Worm (Caenorhabditis elegans): ENCODE results near the gene mtl-1.

mtl-1 gene

DNA sequence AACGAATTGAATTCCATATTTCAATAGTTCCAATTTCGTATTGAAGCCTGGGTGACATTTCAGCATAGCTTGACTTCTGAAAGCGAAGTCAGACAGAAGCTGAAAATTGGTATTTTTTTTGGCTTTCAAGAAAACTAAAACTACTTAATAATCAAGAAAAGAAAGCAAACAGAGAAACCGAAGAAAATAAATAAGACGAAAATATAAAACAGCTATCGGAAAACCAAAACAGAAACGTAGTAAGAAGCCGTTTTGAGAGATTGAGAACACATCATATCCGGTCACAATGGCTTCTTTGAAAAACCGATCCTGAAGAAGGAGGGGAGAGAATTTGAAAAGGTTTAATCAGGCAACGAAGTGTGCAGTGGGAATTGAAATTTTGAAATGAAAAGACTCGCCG lies 26.6 kb upstream of the mtl-1 start, which contains the start of gene srg-30:
TSS of gene srg-30 (minus strand) at position 101 of the 400 bp plus-strand sequence.
- TF ChIP-seq tbx-37 (GFP tag; conservative IDR thresholded peaks at IDR 0.05) (no peak), tra-4 (tag; optimal IDR thresholded peaks at IDR 0.05) (no peak), ets-7 (tag; optimal IDR thresholded peaks at IDR 0.05) (no peak), ama-1 (optimal IDR thresholded peaks at IDR 0.05) (no peak), sea-1 (GFP tag; conservative IDR thresholded peaks at IDR 0.05) (no peak), ceh-13 (GFP tag; optimal IDR thresholded peaks at IDR 0.05) (no peak), tbx-11 (GFP tag; IDR thresholded peaks at IDR 0.05) (no peak), flt-1 (GFP tag; IDR thresholded peaks at IDR 0.05) (no peak), pes-1 (GFP tag; IDR thresholded peaks at IDR 0.05) (no peak), scrt-1 (GFP tag; IDR thresholded peaks at IDR 0.05) (no peak), aly-1 (tag; optimal IDR thresholded peaks at IDR 0.05) (no peak), ceh-36 (tag; optimal IDR thresholded peaks at IDR 0.05) (no peak), F13C5.2 (tag; optimal IDR thresholded peaks at IDR 0.05) (no peak), hmbx-1 (tag; optimal IDR thresholded peaks at IDR 0.05) (no peak), B0310.2 (tag; optimal IDR thresholded peaks at IDR 0.05) (no peak), hmg-4 (GFP tag; optimal IDR thresholded peaks at IDR 0.05) (no peak), hnd-1 (tag; optimal IDR thresholded peaks at IDR 0.05) (no peak)

DNA sequence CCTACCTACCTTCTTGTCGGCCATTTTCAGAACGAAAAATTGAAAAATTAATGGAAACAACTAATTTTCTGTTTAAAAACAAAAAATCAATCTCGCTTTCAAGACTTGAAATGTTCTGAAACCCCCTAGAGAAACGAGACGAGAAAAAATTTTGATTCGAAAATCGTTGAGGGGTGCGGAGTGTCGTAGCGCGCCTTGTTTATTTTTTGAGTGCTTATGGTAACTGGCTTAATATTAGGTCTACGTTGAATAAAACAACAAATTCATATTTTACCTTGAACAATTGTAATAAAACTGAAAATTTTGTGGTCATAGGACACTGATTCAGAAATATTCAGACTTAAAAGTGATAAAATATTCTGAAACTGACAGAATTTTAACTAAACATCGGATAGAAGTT lies 18.8 kb upstream of the mtl-1 start, which contains the start of gene sna-1:
TSS of gene sna-1 (minus strand) at position 218 of the 400 bp plus-strand sequence.
- TF ChIP-seq B0310.2 (tag; optimal IDR thresholded peaks at IDR 0.05) (no peak), ceh-13 (GFP tag; optimal IDR thresholded peaks at IDR 0.05) (no peak), aly-1 (tag; optimal IDR thresholded peaks at IDR 0.05) (no peak), hnd-1 (tag; optimal IDR thresholded peaks at IDR 0.05) (no peak), sea-1 (GFP tag; conservative IDR thresholded peaks at IDR 0.05) (no peak), pes-1 (GFP tag; IDR thresholded peaks at IDR 0.05) (no peak), tra-4 (tag; optimal IDR thresholded peaks at IDR 0.05) (no peak), ets-7 (tag; optimal IDR thresholded peaks at IDR 0.05) (no peak), F13C5.2 (tag; optimal IDR thresholded peaks at IDR 0.05) (no peak), hmg-4 (GFP tag; optimal IDR thresholded peaks at IDR 0.05) (no peak), flt-1 (GFP tag; IDR thresholded peaks at IDR 0.05) (no peak), tbx-37 (GFP tag; conservative IDR thresholded peaks at IDR 0.05) (no peak), tbx-11 (GFP tag; IDR thresholded peaks at IDR 0.05) (no peak), hmbx-1 (tag; optimal IDR thresholded peaks at IDR 0.05) (no peak), ceh-36 (tag; optimal IDR thresholded peaks at IDR 0.05) (no peak), scrt-1 (GFP tag; IDR thresholded peaks at IDR 0.05) (no peak), ama-1 (optimal IDR thresholded peaks at IDR 0.05) (no peak)

DNA sequence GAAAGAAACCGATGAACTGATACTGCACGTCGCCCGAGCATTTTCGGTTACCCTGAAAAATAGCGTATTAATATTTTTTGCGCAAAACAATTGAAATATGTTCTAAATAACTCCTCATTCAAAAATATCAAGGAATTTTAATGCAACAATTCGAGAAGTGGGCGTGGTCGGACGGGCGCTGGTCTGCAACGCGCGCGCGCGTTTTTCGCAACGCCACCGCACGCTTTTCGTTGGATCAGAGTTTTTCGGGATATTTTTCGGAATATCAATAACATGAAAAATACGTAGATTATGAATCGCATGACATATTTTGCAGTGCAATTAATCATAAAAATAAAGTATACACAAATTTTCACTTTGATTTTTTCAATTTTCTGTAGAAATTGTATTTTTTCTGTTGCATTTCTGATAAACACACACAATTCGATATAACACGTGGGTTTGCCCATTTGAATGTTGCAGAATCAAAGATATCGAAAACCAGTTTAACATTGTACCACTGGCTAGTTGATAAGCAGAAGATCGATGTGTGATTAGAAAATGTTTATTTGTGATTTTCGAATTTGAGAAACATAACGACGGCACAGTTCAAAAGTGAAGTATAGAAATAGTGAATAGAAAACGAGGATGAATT lies 17.5 kb upstream of the mtl-1 start, which contains the start of gene dlst-1:
TSS of gene dlst-1 (minus strand) at position 52 of the 634 bp plus-strand sequence.
- TF ChIP-seq tbx-11 (GFP tag; IDR thresholded peaks at IDR 0.05), result peak; percentile 71
- no peak for TF ChIP-seq tra-4 (tag; optimal IDR thresholded peaks at IDR 0.05)
- peak; percentile 66 for TF ChIP-seq hmg-4 (GFP tag; optimal IDR thresholded peaks at IDR 0.05)
- TF ChIP-seq tbx-37 (GFP tag; conservative IDR thresholded peaks at IDR 0.05), result no peak
- peak; percentile 23 for TF ChIP-seq B0310.2 (tag; optimal IDR thresholded peaks at IDR 0.05)
- TF ChIP-seq ceh-13 (GFP tag; optimal IDR thresholded peaks at IDR 0.05), result peak; percentile 21
- peak; percentile 46; the same call in 1 of the 2 replicates for TF ChIP-seq flt-1 (GFP tag; IDR thresholded peaks at IDR 0.05)
- peak; percentile 70; the same call in 1 of the 2 replicates for TF ChIP-seq pes-1 (GFP tag; IDR thresholded peaks at IDR 0.05)
- TF ChIP-seq ceh-36 (tag; optimal IDR thresholded peaks at IDR 0.05), result peak; percentile 49
- TF ChIP-seq aly-1 (tag; optimal IDR thresholded peaks at IDR 0.05), result peak; percentile 52
- peak; percentile 5 for TF ChIP-seq hmbx-1 (tag; optimal IDR thresholded peaks at IDR 0.05)
- no peak for TF ChIP-seq ets-7 (tag; optimal IDR thresholded peaks at IDR 0.05)
- peak; percentile 19 for TF ChIP-seq hnd-1 (tag; optimal IDR thresholded peaks at IDR 0.05)
- TF ChIP-seq sea-1 (GFP tag; conservative IDR thresholded peaks at IDR 0.05), result peak; percentile 51; the same call in 1 of the 2 replicates
- no peak for TF ChIP-seq ama-1 (optimal IDR thresholded peaks at IDR 0.05)
- TF ChIP-seq scrt-1 (GFP tag; IDR thresholded peaks at IDR 0.05), result 0 out of 2 replicates have a peak, but pooled peaks have one; percentile 50
- peak; percentile 87 for TF ChIP-seq F13C5.2 (tag; optimal IDR thresholded peaks at IDR 0.05)

DNA sequence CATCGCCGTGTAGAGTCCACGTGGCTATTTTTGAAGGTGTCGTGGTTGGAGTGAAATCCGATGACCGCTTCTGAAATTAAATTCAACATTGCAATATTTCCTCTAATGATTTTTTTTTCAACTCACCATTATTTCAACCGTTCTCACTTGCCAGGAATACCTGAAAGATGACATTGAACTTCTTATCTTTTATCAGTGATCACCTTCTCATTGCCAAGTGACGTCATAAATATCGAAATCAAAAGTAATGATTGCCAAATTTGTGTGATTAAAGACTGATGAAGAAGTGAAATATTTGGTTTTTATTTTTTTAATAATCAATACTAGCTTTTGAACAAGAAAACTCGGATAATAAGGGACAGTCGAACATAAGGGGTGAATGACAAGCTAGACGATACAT lies 15.1 kb upstream of the mtl-1 start, which contains the start of gene W02F12.4:
TSS of gene W02F12.4 (minus strand) at position 164 of the 400 bp plus-strand sequence.
- TF ChIP-seq flt-1 (GFP tag; IDR thresholded peaks at IDR 0.05) (no peak), ceh-36 (tag; optimal IDR thresholded peaks at IDR 0.05) (no peak), hmg-4 (GFP tag; optimal IDR thresholded peaks at IDR 0.05) (no peak), ama-1 (optimal IDR thresholded peaks at IDR 0.05) (no peak), hnd-1 (tag; optimal IDR thresholded peaks at IDR 0.05) (no peak), scrt-1 (GFP tag; IDR thresholded peaks at IDR 0.05) (no peak), tbx-11 (GFP tag; IDR thresholded peaks at IDR 0.05) (no peak), ets-7 (tag; optimal IDR thresholded peaks at IDR 0.05) (no peak), tbx-37 (GFP tag; conservative IDR thresholded peaks at IDR 0.05) (no peak), sea-1 (GFP tag; conservative IDR thresholded peaks at IDR 0.05) (no peak), tra-4 (tag; optimal IDR thresholded peaks at IDR 0.05) (no peak), F13C5.2 (tag; optimal IDR thresholded peaks at IDR 0.05) (no peak), B0310.2 (tag; optimal IDR thresholded peaks at IDR 0.05) (no peak), ceh-13 (GFP tag; optimal IDR thresholded peaks at IDR 0.05) (no peak), aly-1 (tag; optimal IDR thresholded peaks at IDR 0.05) (no peak), pes-1 (GFP tag; IDR thresholded peaks at IDR 0.05) (no peak)

DNA sequence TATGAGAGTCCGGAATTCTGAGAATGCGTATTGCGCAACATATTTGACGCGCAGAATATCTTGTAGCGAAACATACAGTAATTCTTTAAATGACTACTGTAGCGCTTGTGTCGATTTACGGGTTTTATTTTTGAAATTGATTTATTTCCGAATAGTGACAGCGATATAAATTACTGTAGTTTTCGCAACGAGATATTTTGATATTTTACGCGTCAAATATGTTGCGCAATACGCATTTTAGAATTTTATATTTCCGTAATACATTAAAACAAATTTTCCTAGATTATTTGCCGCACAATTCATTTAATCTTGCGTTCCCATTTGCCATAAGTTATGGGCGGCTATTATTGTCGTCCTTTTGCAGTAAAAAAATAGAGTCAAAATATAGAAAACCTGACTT lies 13.7 kb upstream of the mtl-1 start:
- TF ChIP-seq sea-1 (GFP tag; conservative IDR thresholded peaks at IDR 0.05), result no peak
- TF ChIP-seq hnd-1 (tag; optimal IDR thresholded peaks at IDR 0.05), result no peak
- no peak for TF ChIP-seq hmg-4 (GFP tag; optimal IDR thresholded peaks at IDR 0.05)
- TF ChIP-seq ama-1 (optimal IDR thresholded peaks at IDR 0.05), result no peak
- TF ChIP-seq B0310.2 (tag; optimal IDR thresholded peaks at IDR 0.05), result no peak
- no peak for TF ChIP-seq F13C5.2 (tag; optimal IDR thresholded peaks at IDR 0.05)
- TF ChIP-seq tra-4 (tag; optimal IDR thresholded peaks at IDR 0.05), result no peak
- TF ChIP-seq ceh-36 (tag; optimal IDR thresholded peaks at IDR 0.05), result no peak
- no peak for TF ChIP-seq tbx-37 (GFP tag; conservative IDR thresholded peaks at IDR 0.05)
- no peak for TF ChIP-seq scrt-1 (GFP tag; IDR thresholded peaks at IDR 0.05)
- TF ChIP-seq tbx-11 (GFP tag; IDR thresholded peaks at IDR 0.05), result no peak
- TF ChIP-seq ceh-13 (GFP tag; optimal IDR thresholded peaks at IDR 0.05), result no peak

DNA sequence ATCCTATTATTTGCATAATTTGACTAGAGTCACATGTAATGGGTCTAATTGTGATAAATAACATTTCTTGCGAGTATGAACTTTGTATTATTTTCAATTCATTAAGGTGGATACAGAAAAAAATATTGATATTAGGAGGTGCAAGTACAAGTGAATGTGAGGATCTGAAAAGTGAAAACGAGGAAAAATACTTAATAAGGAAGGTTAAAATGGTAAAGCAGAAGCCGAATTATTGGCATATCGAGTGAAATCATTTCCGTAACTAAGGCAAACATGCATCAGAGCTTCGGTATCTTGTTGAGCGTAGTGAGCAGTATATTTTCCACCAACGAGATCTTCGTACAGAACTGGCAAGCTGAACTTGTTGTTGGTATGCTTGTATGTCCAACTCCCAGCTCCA lies 12.8 kb upstream of the mtl-1 start:
- TF ChIP-seq hmg-4 (GFP tag; optimal IDR thresholded peaks at IDR 0.05) (no peak), ets-7 (tag; optimal IDR thresholded peaks at IDR 0.05) (no peak), flt-1 (GFP tag; IDR thresholded peaks at IDR 0.05) (no peak), aly-1 (tag; optimal IDR thresholded peaks at IDR 0.05) (no peak), scrt-1 (GFP tag; IDR thresholded peaks at IDR 0.05) (no peak), sea-1 (GFP tag; conservative IDR thresholded peaks at IDR 0.05) (no peak), ama-1 (optimal IDR thresholded peaks at IDR 0.05) (no peak), hnd-1 (tag; optimal IDR thresholded peaks at IDR 0.05) (no peak), tbx-37 (GFP tag; conservative IDR thresholded peaks at IDR 0.05) (no peak)

Data from whole organism, early embryonic.